Fruit fly (Drosophila melanogaster): ENCODE data around the gene CG12693.

- TF ChIP-seq abd-A (tag; optimal IDR thresholded peaks at IDR 0.05) (no peak), CG14050 (GFP tag; IDR thresholded peaks at IDR 0.05) (no peak)
These were observed 552 bp upstream of the CG12693 start for dm6 chrX:4329809-4330208.
